Fruit fly (Drosophila melanogaster) Kc167 (cell line): Measurements from ENCODE around the gene CG42798.

Experiments used
- Myc ChIP-seq: fragments of >200 bp; optimal IDR thresholded peaks from 2 replicates; lab custom pipeline; 2017; ENCODE audit warnings: missing external identifiers
- Sin3A ChIP-seq: fragments of >200 bp; optimal IDR thresholded peaks from 2 replicates; lab custom pipeline; 2018; ENCODE audit warnings: missing external identifiers
- h ChIP-seq: fragments of >200 bp; optimal IDR thresholded peaks from 3 replicates; lab custom pipeline; 2018; ENCODE audit warnings: missing external identifiers
- insv ChIP-seq: fragments of >200 bp; optimal IDR thresholded peaks from 3 replicates; lab custom pipeline; 2018; ENCODE audit warnings: missing external identifiers
- psq ChIP-seq: fragments of >200 bp; optimal IDR thresholded peaks from 2 replicates; lab custom pipeline; 2017; ENCODE audit warnings: missing external identifiers
- ttk ChIP-seq: sonication (Bioruptor generic); optimal IDR thresholded peaks from 2 replicates; lab custom pipeline; 2017; ENCODE audit warnings: missing external identifiers

DNA sequence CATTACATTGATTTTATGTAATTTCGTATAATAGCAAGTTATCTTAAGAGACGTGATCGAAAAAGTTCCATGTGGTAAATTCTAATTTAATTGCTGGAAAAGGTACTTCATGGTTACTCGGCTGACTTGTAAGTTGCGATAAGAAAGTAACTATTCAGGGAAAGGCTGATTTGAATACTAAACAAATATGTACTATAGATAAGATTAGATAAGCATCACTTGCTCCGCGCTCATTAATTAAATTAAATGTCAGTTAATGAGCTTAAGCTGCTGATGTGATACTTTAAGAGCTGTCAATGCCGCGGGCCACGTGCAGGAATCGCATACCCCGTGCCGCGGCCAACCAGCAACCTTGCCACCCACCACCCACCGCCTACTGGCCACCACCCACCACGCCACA is 6.4 kb upstream of the CG42798 start:
- TF ChIP-seq insv (lab: Kevin White, UChicago) (no peak), psq (lab: Kevin White, UChicago) (no peak), ttk (no peak), Myc (lab: Kevin White, UChicago) (no peak), h (lab: Kevin White, UChicago) (no peak), Sin3A (lab: Kevin White, UChicago) (no peak)
